Fruit fly (Drosophila melanogaster) whole organism, prepupa: ENCODE measurements around the gene syd.

Source experiments
- CG4318 ChIP-seq: fragments of 200-800 bp; sonication (Bioruptor generic); optimal IDR thresholded peaks from 3 replicates; lab custom pipeline; 2017; ENCODE audit warnings: missing biosample characterization, mild to moderate bottlenecking, missing genetic modification characterization
- CG6276 ChIP-seq: fragments of 200-800 bp; sonication (Bioruptor generic); optimal IDR thresholded peaks from 2 replicates; lab custom pipeline; 2017; ENCODE audit warnings: missing biosample characterization, mild to moderate bottlenecking, missing genetic modification characterization
- CG6808 ChIP-seq: fragments of 200-800 bp; sonication (Bioruptor generic); optimal IDR thresholded peaks from 3 replicates; lab custom pipeline; 2017; ENCODE audit warnings: missing biosample characterization, missing genetic modification characterization, mild to moderate bottlenecking, moderate library complexity, missing genetic modification reagents
- CG8319 ChIP-seq: fragments of 200-800 bp; sonication (Bioruptor generic); optimal IDR thresholded peaks from 3 replicates; lab custom pipeline; 2016; ENCODE audit warnings: missing biosample characterization, missing genetic modification characterization
- Ets96B ChIP-seq: fragments of 200-800 bp; optimal IDR thresholded peaks from 2 replicates; lab custom pipeline; 2019; ENCODE audit warnings: missing biosample characterization, mild to moderate bottlenecking, missing genetic modification characterization, moderate library complexity
- Hr38 ChIP-seq: sonication (Bioruptor generic); optimal IDR thresholded peaks from 2 replicates; lab custom pipeline; 2016; ENCODE audit warnings: missing biosample characterization, missing genetic modification characterization
- Hr39 ChIP-seq: fragments of 200-800 bp; sonication (Bioruptor generic); optimal IDR thresholded peaks from 2 replicates; lab custom pipeline; 2016; ENCODE audit warnings: missing biosample characterization, missing genetic modification characterization
- OdsH ChIP-seq: fragments of 200-800 bp; sonication (Bioruptor generic); optimal IDR thresholded peaks from 3 replicates; lab custom pipeline; 2016; ENCODE audit warnings: missing biosample characterization, missing genetic modification characterization
- Smox ChIP-seq: fragments of 200-800 bp; sonication (Bioruptor generic); optimal IDR thresholded peaks from 3 replicates; lab custom pipeline; 2016; ENCODE audit warnings: missing biosample characterization, missing genetic modification characterization
- Sox15 ChIP-seq: fragments of 200-800 bp; sonication (Bioruptor generic); optimal IDR thresholded peaks from 3 replicates; lab custom pipeline; 2016; ENCODE audit warnings: missing biosample characterization, missing genetic modification characterization
- achi ChIP-seq: fragments of 200-800 bp; sonication (Bioruptor generic); optimal IDR thresholded peaks from 3 replicates; lab custom pipeline; 2016; ENCODE audit warnings: missing biosample characterization, missing genetic modification characterization
- fkh ChIP-seq: fragments of 200-800 bp; sonication (Bioruptor generic); optimal IDR thresholded peaks from 3 replicates; lab custom pipeline; 2017; ENCODE audit warnings: missing biosample characterization, mild to moderate bottlenecking, missing genetic modification characterization, moderate library complexity

- TF ChIP-seq CG4318 (GFP tag; lab: Kevin White, UChicago) = no peak
- no peak for TF ChIP-seq OdsH (GFP tag; lab: Kevin White, UChicago)
- TF ChIP-seq Hr38 (GFP tag; lab: Kevin White, UChicago) = no peak
- no peak for TF ChIP-seq Ets96B
- no peak for TF ChIP-seq CG6276 (GFP tag; lab: Kevin White, UChicago)
- TF ChIP-seq Smox = no peak
- no peak for TF ChIP-seq CG8319
- no peak for TF ChIP-seq Sox15
- TF ChIP-seq achi (GFP tag; lab: Kevin White, UChicago) = no peak
- TF ChIP-seq fkh (GFP tag; lab: Kevin White, UChicago) = no peak
- TF ChIP-seq Hr39 (GFP tag; lab: Kevin White, UChicago) = no peak
- TF ChIP-seq CG6808 (GFP tag; lab: Kevin White, UChicago) = no peak
Measured at dm6 chr3L:7956718-7957117, 20.8 kb upstream of the syd start.
